Worm (Caenorhabditis elegans) whole organism, L3 larva: Measurements from ENCODE around the gene gipc-2.

Experiments
- aly-2 ChIP-seq: fragments of 150-350 bp; optimal IDR thresholded peaks from 2 replicates; lab custom pipeline; 2014; ENCODE audit warnings: missing biosample characterization, missing genetic modification characterization
- ceh-16 ChIP-seq: sonication (generic microtip); optimal IDR thresholded peaks from 2 replicates; lab custom pipeline; 2017; ENCODE audit warnings: missing biosample characterization, missing genetic modification characterization
- egl-27 ChIP-seq: sonication (generic microtip); optimal IDR thresholded peaks from 4 replicates; lab custom pipeline; 2017; ENCODE audit warnings: missing biosample characterization, missing genetic modification reagents, missing genetic modification characterization
- jun-1 ChIP-seq: fragments of 150-350 bp; optimal IDR thresholded peaks from 2 replicates; lab custom pipeline; 2014; ENCODE audit warnings: missing biosample characterization, missing genetic modification reagents, missing genetic modification characterization
- lin-15B ChIP-seq: fragments of 150-350 bp; optimal IDR thresholded peaks from 2 replicates; lab custom pipeline; 2014; ENCODE audit warnings: missing biosample characterization, missing genetic modification characterization
- lin-39 ChIP-seq: fragments of 150-350 bp; optimal IDR thresholded peaks from 2 replicates; lab custom pipeline; 2018; ENCODE audit warnings: missing biosample characterization, missing genetic modification reagents, missing genetic modification characterization
- mdl-1 ChIP-seq: fragments of 150-350 bp; optimal IDR thresholded peaks from 2 replicates; lab custom pipeline; 2014; ENCODE audit warnings: missing biosample characterization, missing genetic modification characterization
- nhr-25 ChIP-seq: sonication (generic microtip); optimal IDR thresholded peaks from 2 replicates; lab custom pipeline; 2017; ENCODE audit warnings: missing biosample characterization, missing genetic modification characterization
- nhr-77 ChIP-seq: fragments of 150-350 bp; optimal IDR thresholded peaks from 2 replicates; lab custom pipeline; 2014; ENCODE audit warnings: missing biosample characterization, missing genetic modification characterization
- pha-4 ChIP-seq: fragments of 150-350 bp; optimal IDR thresholded peaks from 2 replicates; lab custom pipeline; 2014; ENCODE audit warnings: missing biosample characterization, missing genetic modification reagents, missing genetic modification characterization
- unc-39 ChIP-seq: sonication (generic microtip); optimal IDR thresholded peaks from 4 replicates; lab custom pipeline; 2017; ENCODE audit warnings: missing biosample characterization, missing genetic modification characterization
- unc-62 ChIP-seq: fragments of 150-350 bp; sonication (generic microtip); optimal IDR thresholded peaks from 4 replicates; lab custom pipeline; 2014; ENCODE audit warnings: missing biosample characterization, missing genetic modification reagents, missing genetic modification characterization

- TF ChIP-seq egl-27 (tag; lab: Kevin White, UChicago) (no peak), unc-39 (no peak), lin-15B (tag; lab: Kevin White, UChicago) (no peak), unc-62 (GFP tag; lab: Kevin White, UChicago) (no peak), ceh-16 (no peak), nhr-77 (tag; lab: Kevin White, UChicago) (no peak), pha-4 (peak; percentile 63), aly-2 (no peak), nhr-25 (peak; percentile 78), mdl-1 (tag; lab: Kevin White, UChicago) (no peak), lin-39 (tag; lab: Kevin White, UChicago) (no peak), jun-1 (tag; lab: Kevin White, UChicago) (no peak)
These were observed 19.7 kb downstream of the gipc-2 start for ce11 chrIV:10007758-10008157.
